Fruit fly (Drosophila melanogaster) whole organism, pupa: Measurements from ENCODE around the gene sti.

Experiments used
- CG10348 ChIP-seq: fragments of 200-800 bp; sonication (Bioruptor generic); IDR thresholded peaks from 2 replicates; pipeline ENCODE4 v1.3.6; 2022; ENCODE audit warnings: missing biosample characterization, missing genetic modification characterization
- CG12605 ChIP-seq: fragments of 200-800 bp; sonication (Bioruptor generic); IDR thresholded peaks from 2 replicates; pipeline ENCODE4 v1.3.6; 2022; ENCODE audit warnings: missing biosample characterization, missing genetic modification characterization
- CG13204 ChIP-seq: fragments of 200-800 bp; sonication (Bioruptor generic); optimal IDR thresholded peaks from 2 replicates; lab custom pipeline; 2018; ENCODE audit warnings: missing biosample characterization, mild to moderate bottlenecking, missing genetic modification characterization, moderate library complexity
- CG14655 ChIP-seq: fragments of 200-800 bp; sonication (Bioruptor generic); optimal IDR thresholded peaks from 3 replicates; lab custom pipeline; 2017; ENCODE audit warnings: mild to moderate bottlenecking, missing biosample characterization, missing genetic modification reagents, missing genetic modification characterization
- CG15710 ChIP-seq: fragments of 200-800 bp; sonication (Bioruptor generic); optimal IDR thresholded peaks from 2 replicates; lab custom pipeline; 2018; ENCODE audit warnings: missing biosample characterization, mild to moderate bottlenecking, missing genetic modification characterization, moderate library complexity
- CG17806 ChIP-seq: fragments of 200-800 bp; sonication (Bioruptor generic); optimal IDR thresholded peaks from 2 replicates; lab custom pipeline; 2018; ENCODE audit warnings: missing biosample characterization, mild to moderate bottlenecking, missing genetic modification characterization, moderate library complexity
- CG32121 ChIP-seq: fragments of 200-800 bp; sonication (Bioruptor generic); IDR thresholded peaks from 2 replicates; pipeline ENCODE4 v1.3.6; 2022; ENCODE audit warnings: missing biosample characterization, missing genetic modification characterization
- CG34367 ChIP-seq: fragments of 200-800 bp; sonication (Bioruptor generic); optimal IDR thresholded peaks from 2 replicates; lab custom pipeline; 2018; ENCODE audit warnings: missing biosample characterization, mild to moderate bottlenecking, missing genetic modification characterization
- CG4496 ChIP-seq: fragments of 200-800 bp; sonication (Bioruptor generic); IDR thresholded peaks from 3 replicates; pipeline ENCODE4 v1.3.6; 2022; ENCODE audit warnings: missing biosample characterization, missing genetic modification characterization
- CG8159 ChIP-seq: fragments of 200-800 bp; sonication (Bioruptor generic); optimal IDR thresholded peaks from 3 replicates; lab custom pipeline; 2018; ENCODE audit warnings: missing biosample characterization, mild to moderate bottlenecking, missing genetic modification characterization, moderate library complexity
- CG8301 ChIP-seq: fragments of 200-800 bp; sonication (Bioruptor generic); optimal IDR thresholded peaks from 2 replicates; lab custom pipeline; 2018; ENCODE audit warnings: missing biosample characterization, mild to moderate bottlenecking, missing genetic modification characterization
- CG9948 ChIP-seq: fragments of 200-800 bp; sonication (Bioruptor generic); optimal IDR thresholded peaks from 2 replicates; lab custom pipeline; 2018; ENCODE audit warnings: missing biosample characterization, mild to moderate bottlenecking, missing genetic modification characterization, moderate library complexity
- D1 ChIP-seq: fragments of 200-800 bp; sonication (Bioruptor generic); optimal IDR thresholded peaks from 2 replicates; lab custom pipeline; 2018; ENCODE audit warnings: missing biosample characterization, mild to moderate bottlenecking, missing genetic modification characterization, moderate library complexity
- EcR ChIP-seq: fragments of 200-800 bp; sonication (Bioruptor generic); optimal IDR thresholded peaks from 3 replicates; lab custom pipeline; 2019; ENCODE audit warnings: missing biosample characterization, missing genetic modification characterization, mild to moderate bottlenecking, moderate library complexity, missing genetic modification reagents
- Ets98B ChIP-seq: fragments of 200-800 bp; sonication (Bioruptor generic); IDR thresholded peaks from 2 replicates; pipeline ENCODE4 v1.3.6; 2022; ENCODE audit warnings: missing biosample characterization, missing genetic modification characterization
- Pif1A ChIP-seq: fragments of 200-800 bp; sonication (Bioruptor generic); optimal IDR thresholded peaks from 3 replicates; lab custom pipeline; 2016; ENCODE audit warnings: missing biosample characterization, missing genetic modification characterization
- Pif1B ChIP-seq: fragments of 200-800 bp; sonication (Bioruptor generic); optimal IDR thresholded peaks from 3 replicates; lab custom pipeline; 2016; ENCODE audit warnings: missing biosample characterization, missing genetic modification characterization
- Snoo ChIP-seq: fragments of 200-800 bp; sonication (Bioruptor generic); optimal IDR thresholded peaks from 3 replicates; lab custom pipeline; 2017; ENCODE audit warnings: missing biosample characterization, mild to moderate bottlenecking, missing genetic modification characterization, inconsistent platforms
- fd96Ca ChIP-seq: fragments of 200-800 bp; sonication (Bioruptor generic); IDR thresholded peaks from 3 replicates; pipeline ENCODE4 v1.3.6; 2022; ENCODE audit warnings: missing biosample characterization, missing genetic modification characterization
- gl ChIP-seq: fragments of 200-800 bp; sonication (Bioruptor generic); optimal IDR thresholded peaks from 2 replicates; lab custom pipeline; 2018; ENCODE audit warnings: missing biosample characterization, mild to moderate bottlenecking, missing genetic modification characterization
- rn ChIP-seq: fragments of 200-800 bp; sonication (Bioruptor generic); IDR thresholded peaks from 2 replicates; pipeline ENCODE4 v1.3.6; 2022; ENCODE audit warnings: missing biosample characterization, missing genetic modification characterization

sti gene

dm6 chr3L:12501249-12501648 is 13.4 kb downstream of the sti start, which contains the start of the genes CG10638 and CG10681:
Gene CG10638 (minus strand): TSS chr3L:12501311.
Gene CG10681 (plus strand): TSS chr3L:12501513.
- TF ChIP-seq Snoo (tag; lab: Kevin White, UChicago) (peak; percentile 27), CG17806 (tag; lab: Kevin White, UChicago) (peak; percentile 11), CG8159 (peak; percentile 16), CG8301 (tag; lab: Kevin White, UChicago) (no peak), Pif1B (GFP tag; lab: Kevin White, UChicago) (no peak), CG9948 (tag; lab: Kevin White, UChicago) (peak; percentile 3), CG15710 (tag; lab: Kevin White, UChicago) (peak; percentile 40), CG14655 (GFP tag; lab: Kevin White, UChicago) (no peak), EcR (GFP tag; lab: Kevin White, UChicago) (no peak), rn (GFP tag; lab: Robert Waterston, UW) (no peak)

DNA sequence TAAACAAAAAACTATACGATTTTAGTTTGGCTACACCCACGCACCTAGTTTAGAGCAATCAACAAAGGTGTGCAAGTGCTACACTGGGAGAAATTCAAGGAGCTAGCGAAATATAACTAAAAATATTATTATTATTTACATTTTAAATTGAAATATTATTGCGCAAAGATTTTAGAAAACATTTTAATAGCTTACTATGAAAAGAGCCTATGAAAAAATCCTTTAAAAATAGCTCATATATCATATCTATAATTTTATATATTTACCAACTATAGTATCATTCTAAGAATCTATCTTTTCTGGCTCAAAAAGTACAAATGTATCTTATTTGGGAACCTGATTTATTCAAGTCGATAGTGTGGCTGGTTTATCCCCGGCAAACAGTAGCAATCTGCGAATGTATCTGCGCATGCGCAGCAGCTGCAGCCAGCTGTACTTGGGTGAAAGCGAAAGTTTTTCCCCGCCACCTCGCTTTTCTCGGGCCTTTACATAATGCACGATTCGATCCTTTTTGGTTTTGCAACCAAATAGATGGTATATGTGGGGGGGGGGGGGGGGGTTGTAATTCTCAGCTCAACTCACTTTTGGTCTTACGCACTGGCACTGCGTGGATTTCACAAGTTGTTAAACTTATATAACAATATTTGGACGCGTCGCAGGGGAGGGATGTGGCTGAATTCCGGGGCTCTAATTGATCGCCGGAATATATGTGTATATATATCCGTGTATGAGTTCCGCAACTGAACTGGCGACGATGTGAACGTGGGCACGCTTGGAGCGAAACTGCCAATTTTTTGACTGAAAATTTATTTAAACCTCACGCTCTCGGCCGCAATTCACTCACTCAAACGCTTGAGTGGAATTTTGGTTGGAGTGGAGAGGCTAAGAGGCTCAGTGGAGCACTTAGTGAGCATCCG is 17.9 kb downstream of the sti start, which contains the start of gene CG10657:
CG10657 (minus strand) TSS at position 789 of the 917 bp plus-strand sequence.
- TF ChIP-seq CG17806 (tag; lab: Kevin White, UChicago) (peak; percentile 6), Ets98B (no peak; the same call in 1 of the 2 replicates), CG10348 (no peak), CG12605 (GFP tag; lab: Robert Waterston, UW) (no peak), CG4496 (GFP tag; lab: Robert Waterston, UW) (0 out of 3 replicates have a peak, but pooled peaks have one; percentile 32), Pif1A (GFP tag; lab: Kevin White, UChicago) (no peak), CG8301 (tag; lab: Kevin White, UChicago) (no peak), D1 (no peak), CG13204 (GFP tag; lab: Kevin White, UChicago) (no peak), CG9948 (tag; lab: Kevin White, UChicago) (peak; percentile 18), CG32121 (GFP tag; lab: Robert Waterston, UW) (peak; percentile 35; the same call in 1 of the 2 replicates), CG15710 (tag; lab: Kevin White, UChicago) (peak; percentile 11), gl (tag; lab: Kevin White, UChicago) (no peak), CG14655 (GFP tag; lab: Kevin White, UChicago) (no peak), Snoo (tag; lab: Kevin White, UChicago) (no peak), rn (GFP tag; lab: Robert Waterston, UW) (no peak), EcR (GFP tag; lab: Kevin White, UChicago) (no peak), Pif1B (GFP tag; lab: Kevin White, UChicago) (no peak), fd96Ca (GFP tag; lab: Robert Waterston, UW) (0 out of 3 replicates have a peak, but pooled peaks have one; percentile 15), CG8159 (no peak), CG34367 (tag; lab: Kevin White, UChicago) (no peak)

- TF ChIP-seq Pif1B (GFP tag; lab: Kevin White, UChicago): peak; percentile 83
- TF ChIP-seq CG12605 (GFP tag; lab: Robert Waterston, UW): 0 out of 2 replicates have a peak, but pooled peaks have one; percentile 20
- peak; percentile 82 for TF ChIP-seq CG9948 (tag; lab: Kevin White, UChicago)
- TF ChIP-seq CG10348: peak; percentile 20; the same call in 1 of the 2 replicates
- peak; percentile 73 for TF ChIP-seq CG32121 (GFP tag; lab: Robert Waterston, UW)
- peak; percentile 95 for TF ChIP-seq CG14655 (GFP tag; lab: Kevin White, UChicago)
- TF ChIP-seq Pif1A (GFP tag; lab: Kevin White, UChicago): peak; percentile 84
- peak; percentile 92 for TF ChIP-seq CG8301 (tag; lab: Kevin White, UChicago)
- peak; percentile 85 for TF ChIP-seq CG15710 (tag; lab: Kevin White, UChicago)
- TF ChIP-seq fd96Ca (GFP tag; lab: Robert Waterston, UW): peak; percentile 69; the same call in 2 of the 3 replicates
- TF ChIP-seq CG4496 (GFP tag; lab: Robert Waterston, UW): no peak; the same call in none of the 3 replicates
- peak; percentile 67 for TF ChIP-seq Ets98B
- no peak for TF ChIP-seq EcR (GFP tag; lab: Kevin White, UChicago)
- no peak for TF ChIP-seq CG13204 (GFP tag; lab: Kevin White, UChicago)
- TF ChIP-seq rn (GFP tag; lab: Robert Waterston, UW): 0 out of 2 replicates have a peak, but pooled peaks have one; percentile 25
- peak; percentile 76 for TF ChIP-seq CG17806 (tag; lab: Kevin White, UChicago)
- TF ChIP-seq D1: peak; percentile 75
- TF ChIP-seq CG8159: peak; percentile 87
- peak; percentile 86 for TF ChIP-seq Snoo (tag; lab: Kevin White, UChicago)
- TF ChIP-seq CG34367 (tag; lab: Kevin White, UChicago): peak; percentile 75
- peak; percentile 60 for TF ChIP-seq gl (tag; lab: Kevin White, UChicago)
These were observed 19.3 kb downstream of the sti start for dm6 chr3L:12495312-12495725.

DNA sequence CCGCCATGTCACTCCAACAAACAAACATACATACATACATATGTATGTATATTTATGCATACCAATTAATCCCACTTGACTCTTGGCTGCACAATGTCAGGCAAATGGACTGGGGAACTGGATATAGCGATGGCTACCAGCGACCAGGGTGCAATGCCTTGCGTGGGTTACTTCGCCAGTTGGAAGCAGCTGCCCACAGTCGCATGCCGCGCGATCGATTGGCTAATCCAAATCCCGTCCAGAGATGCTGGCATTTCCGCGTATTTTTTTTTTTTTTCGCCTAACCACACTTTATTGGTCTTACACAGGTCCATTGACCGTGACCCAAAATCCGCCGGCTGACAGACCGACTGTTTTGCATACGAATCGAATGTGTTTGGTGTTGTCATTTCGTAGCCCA is 20.3 kb downstream of the sti start:
- TF ChIP-seq Snoo (tag; lab: Kevin White, UChicago): no peak
- TF ChIP-seq D1: no peak
- no peak for TF ChIP-seq CG34367 (tag; lab: Kevin White, UChicago)
- TF ChIP-seq, all 21 proteins: peak for 0
